Worm (Caenorhabditis elegans): ENCODE measurements around the gene spe-17.

The spe-17 gene

ce11 chrIV:12013120-12013519, at the start of gene spe-17:
TSS of gene spe-17 (plus strand) at chrIV:12013420.
- TF ChIP-seq mab-5 (tag; optimal IDR thresholded peaks at IDR 0.05) = no peak
- TF ChIP-seq ztf-1 (GFP tag; conservative IDR thresholded peaks at IDR 0.05) = no peak
- TF ChIP-seq nhr-6 (tag; optimal IDR thresholded peaks at IDR 0.05) = no peak
- no peak for TF ChIP-seq zag-1 (tag; optimal IDR thresholded peaks at IDR 0.05)
- TF ChIP-seq ceh-82 (tag; optimal IDR thresholded peaks at IDR 0.05) = no peak
- TF ChIP-seq ama-1 (optimal IDR thresholded peaks at IDR 0.05) = no peak
- TF ChIP-seq fos-1 (tag; optimal IDR thresholded peaks at IDR 0.05) = no peak
- TF ChIP-seq sma-9 (GFP tag; optimal IDR thresholded peaks at IDR 0.05) = no peak
- no peak for TF ChIP-seq sma-9 (tag; optimal IDR thresholded peaks at IDR 0.05)

ce11 chrIV:11965327-11965726, 47.9 kb upstream of the spe-17 start, which contains the start of gene srj-1:
TSS of gene srj-1 (minus strand) at chrIV:11965427.
- no peak for TF ChIP-seq lin-13 (GFP tag; optimal IDR thresholded peaks at IDR 0.05)
- TF ChIP-seq peb-1 (tag; optimal IDR thresholded peaks at IDR 0.05) = no peak
- no peak for TF ChIP-seq mbf-1 (tag; optimal IDR thresholded peaks at IDR 0.05)
- no peak for TF ChIP-seq mab-5 (tag; optimal IDR thresholded peaks at IDR 0.05)
- TF ChIP-seq ZK546.5 (tag; optimal IDR thresholded peaks at IDR 0.05) = no peak
- no peak for TF ChIP-seq nhr-77 (tag; optimal IDR thresholded peaks at IDR 0.05)
- TF ChIP-seq nhr-21 (tag; optimal IDR thresholded peaks at IDR 0.05) = no peak
- no peak for TF ChIP-seq ztf-1 (GFP tag; conservative IDR thresholded peaks at IDR 0.05)
- TF ChIP-seq mdl-1 (tag; optimal IDR thresholded peaks at IDR 0.05) = no peak
- TF ChIP-seq ceh-82 (tag; optimal IDR thresholded peaks at IDR 0.05) = no peak
- no peak for TF ChIP-seq lin-39 (tag; optimal IDR thresholded peaks at IDR 0.05)
- TF ChIP-seq C34F6.9 (tag; optimal IDR thresholded peaks at IDR 0.05) = no peak
- no peak for TF ChIP-seq alr-1 (tag; optimal IDR thresholded peaks at IDR 0.05)
- TF ChIP-seq fos-1 (tag; optimal IDR thresholded peaks at IDR 0.05) = no peak
- no peak for TF ChIP-seq nhr-25 (tag; optimal IDR thresholded peaks at IDR 0.05)
- no peak for TF ChIP-seq elt-3 (tag; optimal IDR thresholded peaks at IDR 0.05)

ce11 chrIV:11970171-11970570, 43.0 kb upstream of the spe-17 start, which contains the start of gene ZK829.9:
TSS of gene ZK829.9 (plus strand) at chrIV:11970534.
- no peak for TF ChIP-seq zag-1 (tag; optimal IDR thresholded peaks at IDR 0.05)
- TF ChIP-seq Y55F3AM.14 (GFP tag; optimal IDR thresholded peaks at IDR 0.05) = no peak
- TF ChIP-seq fos-1 (tag; optimal IDR thresholded peaks at IDR 0.05) = no peak
- TF ChIP-seq alr-1 (tag; optimal IDR thresholded peaks at IDR 0.05) = no peak
- TF ChIP-seq nhr-77 (tag; optimal IDR thresholded peaks at IDR 0.05) = no peak
- TF ChIP-seq nhr-25 (tag; optimal IDR thresholded peaks at IDR 0.05) = no peak
- TF ChIP-seq ztf-4 (tag; optimal IDR thresholded peaks at IDR 0.05) = no peak
- TF ChIP-seq elt-1 (tag; optimal IDR thresholded peaks at IDR 0.05) = no peak
- TF ChIP-seq sma-9 (GFP tag; optimal IDR thresholded peaks at IDR 0.05) = no peak
- TF ChIP-seq sma-9 (tag; optimal IDR thresholded peaks at IDR 0.05) = no peak
- no peak for TF ChIP-seq nhr-10 (tag; optimal IDR thresholded peaks at IDR 0.05)
- TF ChIP-seq unc-39 (tag; optimal IDR thresholded peaks at IDR 0.05) = no peak
- TF ChIP-seq mab-5 (tag; optimal IDR thresholded peaks at IDR 0.05) = no peak
- no peak for TF ChIP-seq peb-1 (tag; optimal IDR thresholded peaks at IDR 0.05)
- TF ChIP-seq ceh-16 (tag; optimal IDR thresholded peaks at IDR 0.05) = no peak
- TF ChIP-seq lin-11 (tag; optimal IDR thresholded peaks at IDR 0.05) = no peak
- no peak for TF ChIP-seq unc-55 (GFP tag; optimal IDR thresholded peaks at IDR 0.05)
- TF ChIP-seq lin-39 (tag; optimal IDR thresholded peaks at IDR 0.05) = no peak
- TF ChIP-seq elt-3 (tag; optimal IDR thresholded peaks at IDR 0.05) = no peak

ce11 chrIV:11986407-11986806, 26.8 kb upstream of the spe-17 start:
- TF ChIP-seq blmp-1 (tag; optimal IDR thresholded peaks at IDR 0.05; ENCODE audit: insufficient read depth) (no peak), nhr-129 (tag; optimal IDR thresholded peaks at IDR 0.05) (no peak), lin-39 (tag; optimal IDR thresholded peaks at IDR 0.05) (no peak), sem-4 (tag; optimal IDR thresholded peaks at IDR 0.05) (no peak), F13H6.1 (tag; optimal IDR thresholded peaks at IDR 0.05) (no peak), aly-2 (tag; optimal IDR thresholded peaks at IDR 0.05) (no peak), unc-55 (GFP tag; optimal IDR thresholded peaks at IDR 0.05) (no peak), nhr-77 (tag; optimal IDR thresholded peaks at IDR 0.05) (no peak), sma-3 (GFP tag; optimal IDR thresholded peaks at IDR 0.05) (no peak), gmeb-1 (tag; optimal IDR thresholded peaks at IDR 0.05) (no peak)

All from whole organism, L2 larva.